Worm (Caenorhabditis elegans) whole organism, L4 larva: ENCODE results near the gene cyp-14A2.

Experiments
- fos-1 ChIP-seq: fragments of 150-350 bp; optimal IDR thresholded peaks from 2 replicates; lab custom pipeline; 2014; ENCODE audit warnings: missing biosample characterization, missing genetic modification characterization
- nhr-76 ChIP-seq: fragments of 150-350 bp; optimal IDR thresholded peaks from 2 replicates; lab custom pipeline; 2014; ENCODE audit warnings: missing biosample characterization, missing genetic modification characterization
- skn-1 ChIP-seq: fragments of 150-350 bp; optimal IDR thresholded peaks from 2 replicates; lab custom pipeline; 2014; ENCODE audit warnings: missing biosample characterization, missing genetic modification characterization
- ztf-11 ChIP-seq: fragments of 150-350 bp; optimal IDR thresholded peaks from 2 replicates; lab custom pipeline; 2014; ENCODE audit warnings: missing biosample characterization, missing genetic modification characterization

ce11 chrX:13284618-13285017, 15.1 kb upstream of the cyp-14A2 start:
- no peak for TF ChIP-seq ztf-11 (tag; lab: Kevin White, UChicago)
- no peak for TF ChIP-seq fos-1 (tag; lab: Kevin White, UChicago)
- TF ChIP-seq skn-1 (tag; lab: Kevin White, UChicago), result no peak
- no peak for TF ChIP-seq nhr-76 (tag; lab: Kevin White, UChicago)
